Worm (Caenorhabditis elegans) whole organism, L4 larva: Measurements from ENCODE around the gene cpsf-1.

Source experiments
- R02D3.7 ChIP-seq: fragments of 150-350 bp; sonication (generic microtip); optimal IDR thresholded peaks from 3 replicates; lab custom pipeline; 2014; ENCODE audit warnings: missing biosample characterization, missing genetic modification characterization
- T20F7.1 ChIP-seq: fragments of 200-800 bp; sonication (Bioruptor generic); optimal IDR thresholded peaks from 2 replicates; lab custom pipeline; 2018; ENCODE audit warnings: mild to moderate bottlenecking, missing genetic modification characterization, missing compliant biosample characterization
- aly-2 ChIP-seq: sonication (generic microtip); optimal IDR thresholded peaks from 2 replicates; lab custom pipeline; 2018; ENCODE audit warnings: missing biosample characterization, missing genetic modification characterization
- ama-1 ChIP-seq: fragments of 150-350 bp; optimal IDR thresholded peaks from 2 replicates; lab custom pipeline; 2014; ENCODE audit warnings: inconsistent platforms, mixed read lengths
- ceh-82 ChIP-seq: sonication (generic microtip); optimal IDR thresholded peaks from 2 replicates; lab custom pipeline; 2017; ENCODE audit warnings: missing biosample characterization, missing genetic modification characterization
- dmd-6 ChIP-seq: fragments of 200-800 bp; sonication (Bioruptor generic); IDR thresholded peaks from 2 replicates; pipeline ENCODE4 v1.3.6; 2022; ENCODE audit warnings: missing genetic modification reagents, missing genetic modification characterization, missing compliant biosample characterization
- dmd-9 ChIP-seq: fragments of 200-800 bp; sonication (Bioruptor generic); IDR thresholded peaks from 2 replicates; pipeline ENCODE4 v1.3.6; 2022; ENCODE audit warnings: missing genetic modification reagents, missing genetic modification characterization, missing compliant biosample characterization
- hif-1 ChIP-seq, 2 experiments: sonication (generic microtip); optimal IDR thresholded peaks; 2 replicates each; lab custom pipeline; 2016 to 2017; ENCODE audit warnings: missing compliant biosample characterization in 2 of 2, missing genetic modification characterization in 2 of 2, missing genetic modification reagents in 2 of 2, missing genotype in 2 of 2, mild to moderate bottlenecking in 1 of 2
- hlh-30 ChIP-seq: sonication (generic microtip); optimal IDR thresholded peaks from 2 replicates; lab custom pipeline; 2017; ENCODE audit warnings: antibody characterized with exemption, mild to moderate bottlenecking, missing genetic modification characterization, missing compliant biosample characterization; ENCODE audit not compliant: insufficient read depth
- lim-7 ChIP-seq: fragments of 200-800 bp; sonication (Bioruptor generic); IDR thresholded peaks from 2 replicates; pipeline ENCODE4 v1.3.6; 2022; ENCODE audit warnings: missing genetic modification characterization, missing compliant biosample characterization
- nhr-41 ChIP-seq: fragments of 200-800 bp; sonication (Bioruptor generic); IDR thresholded peaks from 2 replicates; pipeline ENCODE4 v1.3.6; 2022; ENCODE audit warnings: missing genetic modification reagents, missing genetic modification characterization, missing compliant biosample characterization
- skn-1 ChIP-seq: fragments of 150-350 bp; optimal IDR thresholded peaks from 2 replicates; lab custom pipeline; 2014; ENCODE audit warnings: missing biosample characterization, missing genetic modification characterization
- snpc-4 ChIP-seq: fragments of 150-350 bp; optimal IDR thresholded peaks from 2 replicates; lab custom pipeline; 2014; ENCODE audit warnings: missing biosample characterization, missing genetic modification characterization
- tra-1 ChIP-seq: fragments of 200-800 bp; sonication (Bioruptor generic); IDR thresholded peaks from 2 replicates; pipeline ENCODE4 v1.3.6; 2022; ENCODE audit warnings: missing genetic modification reagents, missing genetic modification characterization, missing compliant biosample characterization

DNA sequence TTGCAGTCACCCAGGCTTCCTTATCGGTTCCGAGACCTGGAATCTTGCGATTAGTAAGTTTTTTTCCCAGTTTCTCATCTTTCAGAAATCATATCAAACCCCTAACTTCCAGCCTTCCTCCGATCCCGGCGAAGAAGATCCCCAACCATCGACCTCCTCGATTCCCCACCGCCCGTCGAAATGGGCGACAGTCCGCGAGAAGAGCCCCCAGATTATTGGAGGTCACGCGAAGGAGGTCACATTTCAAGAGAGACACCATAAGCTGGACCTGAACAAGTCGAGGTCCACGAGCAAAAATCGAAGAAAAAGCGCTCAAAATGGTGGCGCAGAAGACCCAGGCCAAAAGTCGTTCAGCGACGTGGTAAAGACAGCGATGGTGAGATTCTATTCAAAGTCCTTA, 4.7 kb upstream of the cpsf-1 start:
- no peak for TF ChIP-seq ama-1 (lab: Kevin White, UChicago)
- TF ChIP-seq hif-1 (tag; optimal IDR thresholded peaks at IDR 0.05; lab: Kevin White, UChicago), result no peak
- no peak for TF ChIP-seq T20F7.1 (GFP tag; lab: Kevin White, UChicago)
- TF ChIP-seq aly-2, result no peak
- TF ChIP-seq snpc-4 (tag; lab: Kevin White, UChicago), result no peak
- TF ChIP-seq ceh-82 (tag; lab: Kevin White, UChicago), result no peak
- TF ChIP-seq lim-7 (GFP tag; lab: Robert Waterston, UW), result no peak
- TF ChIP-seq hlh-30 (tag; lab: Kevin White, UChicago), result no peak
- no peak for TF ChIP-seq dmd-9 (GFP tag; lab: Robert Waterston, UW)
- TF ChIP-seq tra-1 (GFP tag; lab: Robert Waterston, UW), result no peak
- TF ChIP-seq skn-1, result no peak
- TF ChIP-seq R02D3.7 (tag; lab: Kevin White, UChicago), result no peak
- no peak for TF ChIP-seq nhr-41 (GFP tag; lab: Robert Waterston, UW)
- TF ChIP-seq dmd-6 (GFP tag; lab: Robert Waterston, UW), result no peak
